Worm (Caenorhabditis elegans) whole organism, young adult: ENCODE data around the gene T02C1.1.

Experiments
- B0261.1 ChIP-seq: sonication (generic microtip); optimal IDR thresholded peaks from 2 replicates; lab custom pipeline; 2016; ENCODE audit warnings: mild to moderate bottlenecking, missing genetic modification characterization, moderate library complexity, missing compliant biosample characterization
- B0336.3 ChIP-seq: fragments of 200-800 bp; sonication (Bioruptor generic); IDR thresholded peaks from 2 replicates; pipeline ENCODE4 v1.3.6; 2022; ENCODE audit warnings: missing genetic modification characterization, missing compliant biosample characterization
- C06A6.2 ChIP-seq: fragments of 200-800 bp; sonication (Bioruptor generic); conservative IDR thresholded peaks from 2 replicates; pipeline ENCODE4 v1.3.6; 2022; ENCODE audit warnings: missing genetic modification characterization, missing compliant biosample characterization
- C17E4.6 ChIP-seq: fragments of 200-800 bp; sonication (Bioruptor generic); IDR thresholded peaks from 2 replicates; pipeline ENCODE4 v1.3.6; 2022; ENCODE audit warnings: missing genetic modification reagents, missing genetic modification characterization, missing compliant biosample characterization
- F39B2.1 ChIP-seq: fragments of 200-800 bp; sonication (Bioruptor generic); IDR thresholded peaks from 2 replicates; pipeline ENCODE4 v1.3.6; 2022; ENCODE audit warnings: missing genetic modification reagents, missing genetic modification characterization, missing compliant biosample characterization
- F52B5.7 ChIP-seq: sonication (generic microtip); optimal IDR thresholded peaks from 2 replicates; lab custom pipeline; 2016; ENCODE audit warnings: mild to moderate bottlenecking, missing genetic modification characterization, missing compliant biosample characterization
- F57C9.4 ChIP-seq: sonication (generic microtip); optimal IDR thresholded peaks from 2 replicates; lab custom pipeline; 2017; ENCODE audit warnings: mild to moderate bottlenecking, missing genetic modification characterization, missing compliant biosample characterization
- Y67H2A.10 ChIP-seq: fragments of 200-800 bp; sonication (Bioruptor generic); conservative IDR thresholded peaks from 2 replicates; pipeline ENCODE4 v1.3.6; 2022; ENCODE audit warnings: missing genetic modification reagents, missing genetic modification characterization, missing compliant biosample characterization
- akir-1 ChIP-seq: fragments of 200-800 bp; sonication (Bioruptor generic); optimal IDR thresholded peaks from 2 replicates; lab custom pipeline; 2018; ENCODE audit warnings: mild to moderate bottlenecking, missing genetic modification characterization, moderate library complexity, missing compliant biosample characterization
- attf-3 ChIP-seq: fragments of 200-800 bp; sonication (Bioruptor generic); conservative IDR thresholded peaks from 2 replicates; pipeline ENCODE4 v1.3.6; 2022; ENCODE audit warnings: missing genetic modification reagents, missing genetic modification characterization, missing compliant biosample characterization
- attf-5 ChIP-seq: fragments of 200-800 bp; sonication (Bioruptor generic); optimal IDR thresholded peaks from 2 replicates; lab custom pipeline; 2018; ENCODE audit warnings: mild to moderate bottlenecking, missing genetic modification characterization, missing compliant biosample characterization
- cebp-1 ChIP-seq, 2 experiments: fragments of 200-800 bp in 1 of 2; sonication (Bioruptor generic) in 1 of 2; sonication (generic microtip) in 1 of 2; IDR thresholded peaks in 1 of 2; optimal IDR thresholded peaks in 1 of 2; 2 replicates each; pipeline versions ENCODE4 v1.3.6 to Lab custom; 2017 to 2022; ENCODE audit warnings: missing compliant biosample characterization in 2 of 2, missing genetic modification characterization in 2 of 2, mild to moderate bottlenecking in 1 of 2, missing genetic modification reagents in 1 of 2, moderate library complexity in 1 of 2
- cebp-2 ChIP-seq: fragments of 200-800 bp; sonication (Bioruptor generic); IDR thresholded peaks from 2 replicates; pipeline ENCODE4 v1.3.6; 2022; ENCODE audit warnings: missing genetic modification characterization, missing compliant biosample characterization
- ceh-27 ChIP-seq: fragments of 200-800 bp; sonication (Bioruptor generic); optimal IDR thresholded peaks from 2 replicates; lab custom pipeline; 2018; ENCODE audit warnings: mild to moderate bottlenecking, missing genetic modification characterization, moderate library complexity, missing compliant biosample characterization
- ceh-40 ChIP-seq: fragments of 200-800 bp; sonication (Bioruptor generic); IDR thresholded peaks from 2 replicates; pipeline ENCODE4 v1.3.6; 2022; ENCODE audit warnings: missing genetic modification characterization, missing compliant biosample characterization
- ceh-91 ChIP-seq: fragments of 200-800 bp; sonication (Bioruptor generic); IDR thresholded peaks from 2 replicates; pipeline ENCODE4 v1.3.6; 2022; ENCODE audit warnings: missing genetic modification reagents, missing genetic modification characterization, missing compliant biosample characterization
- die-1 ChIP-seq: sonication (generic microtip); optimal IDR thresholded peaks from 2 replicates; lab custom pipeline; 2016; ENCODE audit warnings: missing genotype, mild to moderate bottlenecking, missing genetic modification characterization, missing compliant biosample characterization
- dpl-1 ChIP-seq: fragments of 150-350 bp; optimal IDR thresholded peaks from 2 replicates; lab custom pipeline; 2014; ENCODE audit warnings: missing biosample characterization, missing genetic modification reagents, missing genetic modification characterization
- egl-18 ChIP-seq: fragments of 200-800 bp; sonication (Bioruptor generic); IDR thresholded peaks from 2 replicates; pipeline ENCODE4 v1.3.6; 2022; ENCODE audit warnings: missing genetic modification reagents, missing genetic modification characterization, missing compliant biosample characterization
- ekl-4 ChIP-seq: fragments of 200-800 bp; sonication (Bioruptor generic); IDR thresholded peaks from 2 replicates; pipeline ENCODE4 v1.3.6; 2022; ENCODE audit warnings: missing genetic modification reagents, missing genetic modification characterization, missing compliant biosample characterization
- ets-4 ChIP-seq: fragments of 200-800 bp; sonication (Bioruptor generic); optimal IDR thresholded peaks from 2 replicates; lab custom pipeline; 2018; ENCODE audit warnings: mild to moderate bottlenecking, missing genetic modification characterization, missing compliant biosample characterization
- hmg-1.2 ChIP-seq: fragments of 200-800 bp; sonication (Bioruptor generic); IDR thresholded peaks from 2 replicates; pipeline ENCODE4 v1.3.6; 2022; ENCODE audit warnings: missing genetic modification reagents, missing genetic modification characterization, missing compliant biosample characterization
- hrde-1 ChIP-seq: sonication (generic microtip); optimal IDR thresholded peaks from 2 replicates; lab custom pipeline; 2016; ENCODE audit warnings: missing genetic modification characterization, mild to moderate bottlenecking, missing compliant biosample characterization, moderate library complexity, missing genotype, missing genetic modification reagents, borderline replicate concordance
- let-526 ChIP-seq: fragments of 200-800 bp; sonication (Bioruptor generic); IDR thresholded peaks from 2 replicates; pipeline ENCODE4 v1.3.6; 2022; ENCODE audit warnings: missing genetic modification reagents, missing genetic modification characterization, missing compliant biosample characterization
- lin-54 ChIP-seq: fragments of 200-800 bp; sonication (Bioruptor generic); optimal IDR thresholded peaks from 2 replicates; lab custom pipeline; 2018; ENCODE audit warnings: mild to moderate bottlenecking, missing genetic modification characterization, missing compliant biosample characterization
- lir-1 ChIP-seq: fragments of 200-800 bp; sonication (Bioruptor generic); conservative IDR thresholded peaks from 2 replicates; pipeline ENCODE4 v1.3.6; 2022; ENCODE audit warnings: missing genetic modification reagents, missing genetic modification characterization, missing compliant biosample characterization
- madf-3 ChIP-seq: fragments of 200-800 bp; sonication (Bioruptor generic); IDR thresholded peaks from 2 replicates; pipeline ENCODE4 v1.3.6; 2022; ENCODE audit warnings: missing genetic modification reagents, missing genetic modification characterization, missing compliant biosample characterization
- madf-6 ChIP-seq: fragments of 200-800 bp; sonication (Bioruptor generic); IDR thresholded peaks from 2 replicates; pipeline ENCODE4 v1.3.6; 2022; ENCODE audit warnings: missing genetic modification reagents, missing genetic modification characterization, missing compliant biosample characterization
- mcd-1 ChIP-seq: fragments of 200-800 bp; sonication (Bioruptor generic); IDR thresholded peaks from 2 replicates; pipeline ENCODE4 v1.3.6; 2022; ENCODE audit warnings: missing genetic modification reagents, missing genetic modification characterization, missing compliant biosample characterization
- nfya-1 ChIP-seq: sonication (generic microtip); optimal IDR thresholded peaks from 2 replicates; lab custom pipeline; 2017; ENCODE audit warnings: antibody characterized with exemption, missing compliant biosample characterization, missing genetic modification characterization, borderline replicate concordance; ENCODE audit not compliant: insufficient read depth
- nfyb-1 ChIP-seq: fragments of 200-800 bp; sonication (Bioruptor generic); IDR thresholded peaks from 2 replicates; pipeline ENCODE4 v1.3.6; 2022; ENCODE audit warnings: missing genetic modification reagents, missing genetic modification characterization, missing compliant biosample characterization
- nhr-80 ChIP-seq: sonication (generic microtip); optimal IDR thresholded peaks from 2 replicates; lab custom pipeline; 2016; ENCODE audit warnings: missing genetic modification characterization, missing compliant biosample characterization
- pha-4 ChIP-seq: fragments of 150-350 bp; sonication (generic microtip); optimal IDR thresholded peaks from 2 replicates; lab custom pipeline; 2014; ENCODE audit warnings: missing biosample characterization, missing genetic modification reagents, missing genetic modification characterization
- rcor-1 ChIP-seq: fragments of 200-800 bp; sonication (Bioruptor generic); IDR thresholded peaks from 2 replicates; pipeline ENCODE4 v1.3.6; 2022; ENCODE audit warnings: missing genetic modification reagents, missing genetic modification characterization, missing compliant biosample characterization
- sdz-38 ChIP-seq: sonication (generic microtip); optimal IDR thresholded peaks from 2 replicates; lab custom pipeline; 2016; ENCODE audit warnings: missing genotype, missing genetic modification characterization, missing compliant biosample characterization
- snpc-4 ChIP-seq, 5 experiments: fragments of 150-350 bp in 1 of 5; sonication (generic microtip) in 4 of 5; optimal IDR thresholded peaks; 2 replicates each; lab custom pipeline; 2014 to 2018; ENCODE audit warnings: missing genetic modification characterization in 5 of 5, missing biosample characterization in 3 of 5, antibody characterized with exemption in 2 of 5, mild to moderate bottlenecking in 2 of 5, missing compliant biosample characterization in 2 of 5, missing genotype in 2 of 5, moderate library complexity in 2 of 5, missing genetic modification reagents in 1 of 5
- somi-1 ChIP-seq: fragments of 200-800 bp; sonication (Bioruptor generic); optimal IDR thresholded peaks from 2 replicates; lab custom pipeline; 2018; ENCODE audit warnings: mild to moderate bottlenecking, missing genetic modification characterization, missing compliant biosample characterization
- xnd-1 ChIP-seq: sonication (generic microtip); optimal IDR thresholded peaks from 2 replicates; lab custom pipeline; 2016; ENCODE audit warnings: missing genotype, missing genetic modification reagents, missing genetic modification characterization, missing compliant biosample characterization
- ztf-18 ChIP-seq: sonication (generic microtip); optimal IDR thresholded peaks from 2 replicates; lab custom pipeline; 2016; ENCODE audit warnings: missing genotype, mild to moderate bottlenecking, missing genetic modification characterization, missing compliant biosample characterization
- ztf-26 ChIP-seq: sonication (generic microtip); optimal IDR thresholded peaks from 2 replicates; lab custom pipeline; 2017; ENCODE audit warnings: missing genetic modification characterization, missing compliant biosample characterization
- ztf-28 ChIP-seq: fragments of 200-800 bp; sonication (Bioruptor generic); IDR thresholded peaks from 2 replicates; pipeline ENCODE4 v1.3.6; 2022; ENCODE audit warnings: missing genetic modification reagents, missing genetic modification characterization, missing compliant biosample characterization
- ztf-3 ChIP-seq: fragments of 200-800 bp; sonication (Bioruptor generic); optimal IDR thresholded peaks from 2 replicates; lab custom pipeline; 2018; ENCODE audit warnings: mild to moderate bottlenecking, missing genetic modification characterization, missing compliant biosample characterization

T02C1.1 gene

DNA sequence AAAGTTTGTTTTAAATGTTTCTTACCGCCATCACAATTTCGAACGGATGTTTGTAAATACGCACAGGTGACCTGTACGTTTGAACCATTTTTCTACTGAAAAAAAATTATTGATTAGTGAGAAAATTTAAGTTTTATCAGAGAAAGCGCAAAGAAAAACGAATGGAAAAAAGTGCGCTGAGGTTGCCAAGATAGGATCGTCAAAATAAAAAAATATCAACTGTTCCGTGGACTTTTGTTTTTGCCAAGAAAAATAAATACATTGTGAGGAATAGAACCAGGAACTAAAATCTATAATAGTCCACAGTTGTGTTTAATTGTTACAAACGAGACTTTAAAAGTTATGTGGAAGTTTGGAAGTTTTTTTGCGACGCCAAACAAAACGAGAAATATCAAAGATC lies 11.1 kb upstream of the T02C1.1 start, which contains the start of gene T23G5.2:
T23G5.2 (minus strand) TSS at position 101 of the 400 bp plus-strand sequence.
- TF ChIP-seq xnd-1 (tag; lab: Kevin White, UChicago) (no peak), nfya-1 (tag; lab: Kevin White, UChicago) (no peak), ztf-3 (GFP tag; lab: Kevin White, UChicago) (no peak), lin-54 (GFP tag; lab: Kevin White, UChicago) (no peak), C17E4.6 (no peak), sdz-38 (no peak), hrde-1 (tag; lab: Kevin White, UChicago) (no peak), F57C9.4 (no peak), ztf-28 (GFP tag; lab: Robert Waterston, UW) (no peak), akir-1 (no peak), let-526 (GFP tag; lab: Robert Waterston, UW) (no peak), egl-18 (GFP tag; lab: Robert Waterston, UW) (no peak), somi-1 (GFP tag; lab: Kevin White, UChicago) (no peak)

DNA sequence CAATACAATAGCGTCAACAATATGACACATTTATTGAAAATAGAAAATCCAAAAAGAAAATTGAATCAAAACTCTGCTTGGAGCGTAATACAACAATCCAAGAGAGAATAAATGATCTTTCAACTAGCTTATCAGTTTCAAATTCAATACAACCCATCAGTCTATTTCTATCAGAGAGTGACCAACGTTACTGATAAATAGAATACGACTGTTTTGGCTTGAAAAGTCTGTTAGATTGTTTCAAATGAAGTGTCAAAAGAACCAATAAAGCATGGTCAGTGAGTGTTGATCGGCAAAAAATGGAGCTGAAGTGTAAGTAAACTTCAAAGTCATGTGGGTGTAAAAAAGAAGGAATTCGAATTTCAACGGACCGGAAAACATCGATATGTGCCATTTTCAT lies 9.7 kb upstream of the T02C1.1 start:
- no peak for TF ChIP-seq ceh-40 (GFP tag; lab: Robert Waterston, UW)
- TF ChIP-seq nhr-80 (tag; lab: Kevin White, UChicago), result peak; percentile 54
- TF ChIP-seq, all 124 proteins: peak for 1

DNA sequence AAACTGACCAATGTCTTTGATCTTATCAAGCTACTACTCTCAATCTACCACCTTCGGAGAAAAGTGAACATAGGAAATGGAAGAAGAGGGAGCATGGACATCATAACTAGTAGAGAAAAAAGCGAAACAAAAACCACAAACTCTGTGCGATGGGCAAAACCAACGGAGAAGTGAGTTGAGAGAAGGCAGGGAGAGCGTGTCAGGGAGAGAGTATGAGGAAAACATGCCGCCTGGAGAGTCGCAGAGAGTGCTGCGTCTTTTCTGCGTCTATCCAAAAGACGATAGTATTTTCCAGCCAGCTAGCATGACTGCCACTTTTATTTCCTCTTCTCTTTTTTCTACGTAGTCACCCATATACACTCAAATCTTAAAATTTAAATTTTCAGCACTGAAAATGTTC lies 7.3 kb upstream of the T02C1.1 start, which contains the start of gene saeg-2:
saeg-2 (plus strand) TSS at position 381 of the 400 bp plus-strand sequence.
- peak; percentile 68; the same call in 1 of the 2 replicates for TF ChIP-seq hmg-1.2 (GFP tag; lab: Robert Waterston, UW)
- TF ChIP-seq nhr-80 (tag; lab: Kevin White, UChicago), result peak; percentile 75
- no peak for TF ChIP-seq cebp-2 (GFP tag; lab: Robert Waterston, UW)
- peak; percentile 24 for TF ChIP-seq ceh-27 (GFP tag; lab: Kevin White, UChicago)
- no peak for TF ChIP-seq B0261.1 (tag; lab: Kevin White, UChicago)
- TF ChIP-seq Y67H2A.10 (GFP tag; lab: Robert Waterston, UW), result no peak
- no peak for TF ChIP-seq ceh-91 (GFP tag; lab: Robert Waterston, UW)
- no peak for TF ChIP-seq madf-3
- no peak for TF ChIP-seq pha-4 (tag; lab: Kevin White, UChicago)
- 0 out of 2 replicates have a peak, but pooled peaks have one; percentile 15 for TF ChIP-seq mcd-1 (GFP tag; lab: Robert Waterston, UW)
- TF ChIP-seq attf-5 (GFP tag; lab: Kevin White, UChicago), result peak; percentile 4
- TF ChIP-seq die-1, result no peak
- TF ChIP-seq ets-4, result peak; percentile 22
- TF ChIP-seq ztf-18 (tag; lab: Kevin White, UChicago), result no peak
- no peak for TF ChIP-seq F52B5.7 (tag; lab: Kevin White, UChicago)
- no peak for TF ChIP-seq lir-1 (GFP tag; lab: Robert Waterston, UW)

DNA sequence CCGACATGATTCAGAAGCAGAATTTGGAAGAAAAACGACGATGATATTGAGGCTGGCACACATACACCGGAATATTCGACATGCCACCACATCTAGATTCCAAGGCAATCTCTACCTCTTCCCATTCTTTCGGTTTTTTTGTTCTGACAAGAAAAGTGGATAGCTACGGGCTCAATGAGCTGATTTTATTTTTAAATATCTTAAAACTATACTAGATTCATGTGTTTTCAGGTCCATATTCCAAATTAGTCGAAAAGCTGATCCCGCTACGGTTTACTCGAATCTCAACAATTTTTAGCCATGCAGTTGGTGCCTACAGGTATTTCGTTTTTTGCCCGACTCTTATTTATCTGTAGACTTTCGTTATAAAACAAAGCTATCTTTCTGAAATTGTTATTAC lies 4.7 kb upstream of the T02C1.1 start, which contains the start of gene dat-1:
dat-1 (plus strand) TSS at position 301 of the 400 bp plus-strand sequence.
- TF ChIP-seq snpc-4 (GFP tag; optimal IDR thresholded peaks at IDR 0.05; lab: Kevin White, UChicago) (no peak), snpc-4 (tag; optimal IDR thresholded peaks at IDR 0.05; lab: Kevin White, UChicago) (no peak), ztf-26 (tag; lab: Kevin White, UChicago) (no peak), rcor-1 (GFP tag; lab: Robert Waterston, UW) (no peak), Y67H2A.10 (GFP tag; lab: Robert Waterston, UW) (no peak), B0336.3 (no peak), dpl-1 (GFP tag; lab: Kevin White, UChicago) (no peak), B0261.1 (tag; lab: Kevin White, UChicago) (no peak), F39B2.1 (GFP tag; lab: Robert Waterston, UW) (no peak), ekl-4 (GFP tag; lab: Robert Waterston, UW) (no peak), C06A6.2 (GFP tag; lab: Robert Waterston, UW) (no peak), attf-3 (GFP tag; lab: Robert Waterston, UW) (no peak), cebp-1 (GFP tag; IDR thresholded peaks at IDR 0.05; lab: Robert Waterston, UW) (no peak), cebp-1 (tag; optimal IDR thresholded peaks at IDR 0.05; lab: Kevin White, UChicago) (no peak), nfyb-1 (no peak), madf-6 (no peak)
